Fruit fly (Drosophila melanogaster): ENCODE measurements around the gene CG10959.

The CG10959 gene

DNA sequence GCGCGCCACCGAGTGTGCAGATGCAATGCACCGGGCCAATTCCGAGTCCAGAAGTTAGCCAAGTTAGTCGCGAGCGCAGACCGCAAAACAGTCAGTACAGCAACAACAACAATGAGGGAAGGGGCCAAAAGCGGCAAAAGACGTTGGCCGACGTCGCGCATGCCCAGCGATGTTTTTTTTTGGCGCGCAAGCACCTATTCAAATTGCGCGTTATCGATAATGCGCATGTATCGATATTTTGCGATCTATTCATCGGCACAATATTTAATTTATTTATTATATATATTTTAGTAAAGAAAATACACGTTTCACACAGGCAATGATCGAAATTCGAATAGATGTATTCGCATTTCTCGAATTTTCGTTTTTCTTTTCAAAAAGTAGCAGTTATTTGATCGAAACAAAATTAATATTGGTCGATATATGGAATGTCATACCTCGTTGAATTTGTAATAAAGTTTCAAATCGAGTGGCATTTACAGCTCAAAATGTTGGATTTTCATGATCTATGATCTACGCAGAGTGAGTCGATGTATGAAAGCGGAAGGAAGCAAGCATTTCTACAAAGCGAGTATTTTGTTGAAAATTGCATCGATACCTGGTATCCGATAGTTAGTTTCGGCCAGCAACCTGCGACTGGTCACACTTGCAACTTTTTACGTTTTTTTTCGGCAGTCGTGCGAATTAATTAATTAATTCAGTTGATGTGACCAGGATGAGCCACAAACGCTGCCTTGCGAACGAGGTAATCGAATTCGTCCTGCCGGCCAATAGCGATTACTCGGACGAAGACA, 19.2 kb upstream of the CG10959 start, which contains the start of gene CG2116:
TSS of gene CG2116 (plus strand) at position 609 of the 794 bp plus-strand sequence.
- TF ChIP-seq CG1620 (GFP tag; optimal IDR thresholded peaks at IDR 0.05) (peak; percentile 24), pad (GFP tag; optimal IDR thresholded peaks at IDR 0.05) (peak; percentile 25), CG11617 (GFP tag; optimal IDR thresholded peaks at IDR 0.05) (no peak), CG33017 (tag; optimal IDR thresholded peaks at IDR 0.05) (no peak), tj (GFP tag; optimal IDR thresholded peaks at IDR 0.05) (no peak), cnc (optimal IDR thresholded peaks at IDR 0.05) (no peak), CG14711 (tag; optimal IDR thresholded peaks at IDR 0.05) (no peak), toe (GFP tag; optimal IDR thresholded peaks at IDR 0.05) (peak; percentile 8), bab1 (GFP tag; optimal IDR thresholded peaks at IDR 0.05) (peak; percentile 14), CG12768 (GFP tag; optimal IDR thresholded peaks at IDR 0.05) (no peak), CG7045 (GFP tag; optimal IDR thresholded peaks at IDR 0.05) (no peak), Mnt (GFP tag; optimal IDR thresholded peaks at IDR 0.05) (peak; percentile 47), CG7101 (tag; optimal IDR thresholded peaks at IDR 0.05) (peak; percentile 7)

DNA sequence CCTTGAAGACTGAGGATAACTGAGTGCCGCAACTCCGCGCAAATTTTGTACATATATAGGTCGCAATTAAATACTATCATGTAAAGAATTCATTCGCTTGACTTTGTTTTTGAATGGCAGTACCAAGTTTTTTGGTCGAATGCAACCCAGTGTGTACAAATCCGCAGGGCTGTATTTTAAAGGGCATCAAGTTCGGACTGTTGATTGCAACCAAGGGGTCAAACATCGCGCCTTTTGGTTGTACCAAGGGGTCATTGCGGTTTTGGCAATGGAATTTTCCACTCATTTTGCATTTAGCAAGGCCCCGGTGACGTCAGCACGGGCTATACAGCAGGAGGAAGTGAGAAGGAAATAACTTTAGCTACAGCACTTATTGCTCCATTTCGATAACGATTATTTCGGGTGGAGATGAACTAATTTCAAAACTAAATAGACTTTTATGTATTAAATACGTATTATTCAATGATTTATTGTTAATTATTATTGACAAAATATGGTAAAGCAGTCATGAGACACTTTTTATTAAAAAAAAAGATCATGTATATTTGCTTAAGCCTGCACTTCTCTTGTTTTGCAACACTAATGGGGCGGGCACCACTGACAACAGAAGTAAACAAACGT, 16.8 kb upstream of the CG10959 start, which contains the start of gene CG10958:
TSS of gene CG10958 (plus strand) at position 593 of the 621 bp plus-strand sequence.
- TF ChIP-seq Clk (GFP tag; optimal IDR thresholded peaks at IDR 0.05): no peak
- TF ChIP-seq CG7101 (tag; optimal IDR thresholded peaks at IDR 0.05): peak; percentile 82
- TF ChIP-seq CG11617 (GFP tag; optimal IDR thresholded peaks at IDR 0.05): peak; percentile 74
- TF ChIP-seq CG7045 (GFP tag; optimal IDR thresholded peaks at IDR 0.05): no peak
- peak; percentile 50 for TF ChIP-seq pad (GFP tag; optimal IDR thresholded peaks at IDR 0.05)
- TF ChIP-seq kay (GFP tag; ENCODE audit: borderline replicate concordance): no peak
- TF ChIP-seq cic (GFP tag; optimal IDR thresholded peaks at IDR 0.05): no peak
- TF ChIP-seq Mnt (GFP tag; optimal IDR thresholded peaks at IDR 0.05): peak; percentile 77
- peak; percentile 62 for TF ChIP-seq Crg-1 (GFP tag; optimal IDR thresholded peaks at IDR 0.05)
- peak; percentile 18 for TF ChIP-seq toe (GFP tag; optimal IDR thresholded peaks at IDR 0.05)
- TF ChIP-seq CG14711 (tag; optimal IDR thresholded peaks at IDR 0.05): peak; percentile 80
- peak; percentile 59 for TF ChIP-seq CG1620 (GFP tag; optimal IDR thresholded peaks at IDR 0.05)
- TF ChIP-seq Hr96 (GFP tag; optimal IDR thresholded peaks at IDR 0.05): no peak
- no peak for TF ChIP-seq cnc (optimal IDR thresholded peaks at IDR 0.05)
- TF ChIP-seq CG5204 (GFP tag; optimal IDR thresholded peaks at IDR 0.05): no peak
- peak; percentile 82 for TF ChIP-seq bab1 (GFP tag; optimal IDR thresholded peaks at IDR 0.05)
- TF ChIP-seq CG33017 (tag; optimal IDR thresholded peaks at IDR 0.05): peak; percentile 45
- TF ChIP-seq tj (GFP tag; optimal IDR thresholded peaks at IDR 0.05): peak; percentile 83
- peak; percentile 40 for TF ChIP-seq CG12768 (GFP tag; optimal IDR thresholded peaks at IDR 0.05)
- peak; percentile 42 for TF ChIP-seq ovo (GFP tag; optimal IDR thresholded peaks at IDR 0.05)

DNA sequence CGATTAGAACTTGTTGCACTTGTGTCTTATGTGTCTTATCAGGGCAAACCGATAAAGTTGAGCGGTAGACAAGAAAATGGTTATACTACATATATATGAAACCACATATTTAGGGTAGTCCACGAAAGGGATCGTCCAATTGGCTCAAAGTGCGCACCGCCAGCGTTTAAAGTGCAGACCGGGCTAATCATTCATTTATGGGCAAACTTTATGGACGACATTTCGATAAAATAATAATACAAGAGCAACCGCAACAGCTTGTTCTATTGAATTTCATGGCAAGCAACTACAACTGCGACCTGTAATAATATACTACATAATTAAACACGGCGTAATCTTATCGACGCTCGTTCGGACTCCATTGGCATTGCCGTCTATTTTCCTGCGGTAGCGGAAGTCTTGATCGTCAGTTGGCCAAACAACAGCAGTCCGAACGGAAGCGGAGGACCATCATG, 13.1 kb upstream of the CG10959 start, which contains the start of the genes cyr and CG2120:
TSS of gene cyr (minus strand) at position 294 of the 455 bp plus-strand sequence.
TSS of gene CG2120 (plus strand) at position 405 of the 455 bp plus-strand sequence.
- TF ChIP-seq Mnt (GFP tag; optimal IDR thresholded peaks at IDR 0.05) (no peak), cic (GFP tag; optimal IDR thresholded peaks at IDR 0.05) (no peak), Clk (GFP tag; optimal IDR thresholded peaks at IDR 0.05) (no peak), CG11617 (GFP tag; optimal IDR thresholded peaks at IDR 0.05) (no peak), kay (GFP tag; ENCODE audit: borderline replicate concordance) (no peak), CG14711 (tag; optimal IDR thresholded peaks at IDR 0.05) (no peak), cnc (optimal IDR thresholded peaks at IDR 0.05) (no peak), Crg-1 (GFP tag; optimal IDR thresholded peaks at IDR 0.05) (no peak)

DNA sequence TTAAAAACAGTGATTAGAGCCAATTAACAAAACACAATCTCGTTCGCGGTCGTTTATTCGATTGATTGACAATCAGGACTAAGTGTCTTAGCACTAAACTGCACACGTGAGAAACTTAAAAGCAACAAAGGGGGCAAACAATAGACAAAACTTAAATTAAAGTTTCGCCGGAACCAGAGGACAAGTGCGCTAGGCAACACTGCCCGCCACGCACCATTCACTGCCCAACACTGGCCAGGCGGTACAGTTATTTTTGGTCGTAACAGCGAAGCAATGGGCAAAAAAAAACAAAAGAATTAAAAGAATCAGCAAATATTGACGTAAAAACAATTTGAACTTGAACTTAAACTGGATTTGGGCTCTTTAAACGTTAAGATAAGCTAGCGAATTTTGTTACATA, 11.3 kb upstream of the CG10959 start:
- no peak for TF ChIP-seq CG7101 (tag; optimal IDR thresholded peaks at IDR 0.05)
- TF ChIP-seq CG11617 (GFP tag; optimal IDR thresholded peaks at IDR 0.05): no peak
- no peak for TF ChIP-seq CG33017 (tag; optimal IDR thresholded peaks at IDR 0.05)
- TF ChIP-seq CG14711 (tag; optimal IDR thresholded peaks at IDR 0.05): no peak
- no peak for TF ChIP-seq ovo (GFP tag; optimal IDR thresholded peaks at IDR 0.05)
- TF ChIP-seq Hr96 (GFP tag; optimal IDR thresholded peaks at IDR 0.05): no peak
- no peak for TF ChIP-seq CG1620 (GFP tag; optimal IDR thresholded peaks at IDR 0.05)
- TF ChIP-seq Crg-1 (GFP tag; optimal IDR thresholded peaks at IDR 0.05): no peak
- TF ChIP-seq CG7045 (GFP tag; optimal IDR thresholded peaks at IDR 0.05): no peak
- no peak for TF ChIP-seq Mnt (GFP tag; optimal IDR thresholded peaks at IDR 0.05)
- no peak for TF ChIP-seq kay (GFP tag; ENCODE audit: borderline replicate concordance)
- no peak for TF ChIP-seq Clk (GFP tag; optimal IDR thresholded peaks at IDR 0.05)
- no peak for TF ChIP-seq cic (GFP tag; optimal IDR thresholded peaks at IDR 0.05)
- TF ChIP-seq toe (GFP tag; optimal IDR thresholded peaks at IDR 0.05): no peak
- TF ChIP-seq bab1 (GFP tag; optimal IDR thresholded peaks at IDR 0.05): no peak
- no peak for TF ChIP-seq pad (GFP tag; optimal IDR thresholded peaks at IDR 0.05)
- TF ChIP-seq CG5204 (GFP tag; optimal IDR thresholded peaks at IDR 0.05): no peak

DNA sequence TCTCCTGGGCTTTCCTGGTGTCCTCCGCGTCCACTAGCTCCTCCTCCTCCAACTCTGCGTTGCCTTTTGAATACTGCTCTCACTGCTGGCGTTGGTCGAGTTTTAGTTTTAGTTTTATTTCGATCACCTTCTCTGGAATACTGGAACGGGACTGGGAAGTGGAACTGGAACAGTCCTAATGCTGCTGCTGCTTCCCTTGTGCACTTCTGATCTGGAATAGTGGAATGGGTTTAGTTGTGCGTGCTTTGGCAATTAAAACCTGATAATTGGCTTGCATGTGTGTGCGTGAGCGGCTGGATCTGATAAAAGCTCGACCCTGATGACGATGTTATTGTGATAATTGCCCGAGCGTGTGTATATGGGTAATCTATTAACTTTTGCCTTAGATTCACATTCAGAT, 7.9 kb upstream of the CG10959 start:
- TF ChIP-seq Hr96 (GFP tag; optimal IDR thresholded peaks at IDR 0.05): no peak
- no peak for TF ChIP-seq toe (GFP tag; optimal IDR thresholded peaks at IDR 0.05)
